Fruit fly (Drosophila melanogaster): ENCODE data around the gene yip7.
A peak's percentile ranks its signal among the peaks of the same experiment; 100 is the strongest.

Gene yip7

DNA sequence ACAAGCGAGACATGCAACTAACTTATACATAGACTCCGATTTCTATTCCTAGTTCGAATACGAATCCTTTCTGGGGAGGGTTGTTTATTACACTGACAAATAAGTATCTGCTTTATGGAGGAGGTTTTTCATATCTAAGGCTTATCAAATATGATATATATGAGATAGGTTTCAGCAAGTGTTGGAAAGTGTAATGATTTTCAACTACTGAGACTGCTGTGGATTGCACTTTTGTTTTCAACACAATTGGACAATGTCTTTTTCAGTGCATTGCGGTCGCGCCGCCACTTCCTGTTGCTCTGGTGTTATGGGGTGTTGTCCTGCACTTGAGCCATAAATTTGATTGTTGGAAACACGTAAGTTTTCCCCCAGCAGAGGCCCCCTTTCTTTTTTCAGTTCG, 47.4 kb upstream of the yip7 start (continued):
- peak; percentile 51 for TF ChIP-seq chn (GFP tag; optimal IDR thresholded peaks at IDR 0.05)
- peak in 1 of 2 experiments; percentile 29 for TF ChIP-seq dpn (GFP tag; optimal IDR thresholded peaks at IDR 0.05)
- 0 out of 3 replicates have a peak, but pooled peaks have one; percentile 37 for TF ChIP-seq otp (GFP tag; IDR thresholded peaks at IDR 0.05)
- peak; percentile 18 for TF ChIP-seq CG17568 (GFP tag; optimal IDR thresholded peaks at IDR 0.05)
- TF ChIP-seq Abd-B (GFP tag; optimal IDR thresholded peaks at IDR 0.05) = peak; percentile 11
- no peak for TF ChIP-seq Hand (GFP tag; optimal IDR thresholded peaks at IDR 0.05)
- peak; percentile 26 for TF ChIP-seq lilli (GFP tag; optimal IDR thresholded peaks at IDR 0.05)
- TF ChIP-seq twi (tag; optimal IDR thresholded peaks at IDR 0.05) = peak; percentile 21
- peak; percentile 24; the same call in 1 of the 2 replicates for TF ChIP-seq CG14667 (GFP tag; IDR thresholded peaks at IDR 0.05)
- peak; percentile 32 for TF ChIP-seq CG4820 (GFP tag; optimal IDR thresholded peaks at IDR 0.05)
- no peak for TF ChIP-seq Opbp (GFP tag; IDR thresholded peaks at IDR 0.05; ENCODE audit: partially characterized antibody)
- TF ChIP-seq CG6689 (GFP tag; IDR thresholded peaks at IDR 0.05) = peak; percentile 69
- TF ChIP-seq Pdp1 (GFP tag; optimal IDR thresholded peaks at IDR 0.05) = peak; percentile 5 to 27
- TF ChIP-seq CG12155 (GFP tag; optimal IDR thresholded peaks at IDR 0.05) = peak; percentile 20
- TF ChIP-seq CG10267 (tag; optimal IDR thresholded peaks at IDR 0.05) = peak; percentile 73
- peak; percentile 51 for TF ChIP-seq jing (GFP tag; optimal IDR thresholded peaks at IDR 0.05)
- TF ChIP-seq hkb (optimal IDR thresholded peaks at IDR 0.05) = no peak
- TF ChIP-seq hkb (GFP tag; IDR thresholded peaks at IDR 0.05) = peak; percentile 31; the same call in 1 of the 2 replicates
- peak; percentile 34; the same call in 1 of the 2 replicates for TF ChIP-seq lmd (GFP tag; IDR thresholded peaks at IDR 0.05)
- TF ChIP-seq nerfin-1 (tag; optimal IDR thresholded peaks at IDR 0.05) = peak; percentile 66
- TF ChIP-seq ssp (GFP tag; IDR thresholded peaks at IDR 0.05) = peak; percentile 22; the same call in 1 of the 2 replicates
- TF ChIP-seq chm (GFP tag; IDR thresholded peaks at IDR 0.05) = peak; percentile 72; the same call in 1 of the 2 replicates
- TF ChIP-seq lola (GFP tag; optimal IDR thresholded peaks at IDR 0.05) = peak in 1 of 3 experiments; percentile 73
- peak; percentile 75 for TF ChIP-seq CG10959 (GFP tag; IDR thresholded peaks at IDR 0.05)
- peak; percentile 49 for TF ChIP-seq Oli (tag; optimal IDR thresholded peaks at IDR 0.05)
- TF ChIP-seq al (GFP tag; IDR thresholded peaks at IDR 0.05) = no peak
- peak; percentile 2 for TF ChIP-seq Antp (GFP tag; optimal IDR thresholded peaks at IDR 0.05)
- TF ChIP-seq CG10209 (GFP tag; optimal IDR thresholded peaks at IDR 0.05) = peak; percentile 52
- peak; percentile 47 for TF ChIP-seq zen (tag; optimal IDR thresholded peaks at IDR 0.05)
- peak; percentile 15 for TF ChIP-seq slp2 (GFP tag; optimal IDR thresholded peaks at IDR 0.05)
- TF ChIP-seq CG12236 (GFP tag; optimal IDR thresholded peaks at IDR 0.05) = peak; percentile 36
- 0 out of 2 replicates have a peak, but pooled peaks have one; percentile 21 for TF ChIP-seq sens-2 (GFP tag; IDR thresholded peaks at IDR 0.05)
- no peak for TF ChIP-seq her (GFP tag; optimal IDR thresholded peaks at IDR 0.05)
- peak; percentile 11 for TF ChIP-seq MTF-1 (GFP tag; optimal IDR thresholded peaks at IDR 0.05; ENCODE audit: borderline replicate concordance)
- peak; percentile 40 for TF ChIP-seq ac (GFP tag; optimal IDR thresholded peaks at IDR 0.05)
- TF ChIP-seq ci (GFP tag; IDR thresholded peaks at IDR 0.05) = peak; percentile 56; the same call in 2 of the 3 replicates
- TF ChIP-seq CG31441 (GFP tag; IDR thresholded peaks at IDR 0.05) = peak; percentile 67
- TF ChIP-seq dan (GFP tag; IDR thresholded peaks at IDR 0.05) = 0 out of 2 replicates have a peak, but pooled peaks have one; percentile 34
- TF ChIP-seq HLH3B (GFP tag; IDR thresholded peaks at IDR 0.05) = 0 out of 2 replicates have a peak, but pooled peaks have one; percentile 43
- peak; percentile 44; the same call in 1 of the 2 replicates for TF ChIP-seq CG11696 (GFP tag; IDR thresholded peaks at IDR 0.05)
- TF ChIP-seq Lhr (GFP tag; optimal IDR thresholded peaks at IDR 0.05) = no peak
- TF ChIP-seq CG8924 (tag; optimal IDR thresholded peaks at IDR 0.05) = peak; percentile 60
- TF ChIP-seq CG4730 (GFP tag; IDR thresholded peaks at IDR 0.05) = 0 out of 2 replicates have a peak, but pooled peaks have one; percentile 17
- peak; percentile 40 for TF ChIP-seq CG13424 (tag; optimal IDR thresholded peaks at IDR 0.05)
- peak; percentile 32 for TF ChIP-seq CG2875 (GFP tag; optimal IDR thresholded peaks at IDR 0.05)
- peak; percentile 54 for TF ChIP-seq CG7556 (GFP tag; optimal IDR thresholded peaks at IDR 0.05)
- TF ChIP-seq CG12071 (GFP tag; optimal IDR thresholded peaks at IDR 0.05) = no peak
- peak; percentile 50 for TF ChIP-seq CG16815 (GFP tag; optimal IDR thresholded peaks at IDR 0.05)
- TF ChIP-seq CG8388 (GFP tag; optimal IDR thresholded peaks at IDR 0.05) = peak; percentile 53
